Fruit fly (Drosophila melanogaster) whole organism, embryonic: Measurements from ENCODE around the gene dpr18.

ENCODE experiments used
- Awh ChIP-seq: fragments of 200-800 bp; sonication (Bioruptor generic); IDR thresholded peaks from 2 replicates; pipeline ENCODE4, ENCODE4 v1.3.6; 2022; ENCODE audit warnings: missing biosample characterization, missing genetic modification characterization
- Blimp-1 ChIP-seq: fragments of 200-800 bp; sonication (Bioruptor generic); optimal IDR thresholded peaks from 3 replicates; lab custom pipeline; 2018; ENCODE audit warnings: missing biosample characterization, missing genetic modification characterization, mild to moderate bottlenecking, moderate library complexity, missing genetic modification reagents
- CG10979 ChIP-seq: fragments of 200-800 bp; sonication (Bioruptor generic); optimal IDR thresholded peaks from 2 replicates; lab custom pipeline; 2018; ENCODE audit warnings: missing biosample characterization, mild to moderate bottlenecking, missing genetic modification characterization, moderate library complexity
- CG11695 ChIP-seq: fragments of 200-800 bp; sonication (Bioruptor generic); IDR thresholded peaks from 3 replicates; pipeline ENCODE4 v1.3.6; 2022; ENCODE audit warnings: missing biosample characterization, missing genetic modification characterization
- CG12155 ChIP-seq: fragments of 200-800 bp; sonication (Bioruptor generic); optimal IDR thresholded peaks from 3 replicates; lab custom pipeline; 2016; ENCODE audit warnings: missing biosample characterization, missing genetic modification characterization
- CG13123 ChIP-seq: fragments of 200-800 bp; sonication (Bioruptor generic); optimal IDR thresholded peaks from 2 replicates; lab custom pipeline; 2016; ENCODE audit warnings: missing biosample characterization, missing genetic modification characterization
- CG13424 ChIP-seq: fragments of 200-800 bp; sonication (Bioruptor generic); optimal IDR thresholded peaks from 2 replicates; lab custom pipeline; 2019; ENCODE audit warnings: missing biosample characterization, mild to moderate bottlenecking, missing genetic modification characterization, moderate library complexity
- CG1602 ChIP-seq: fragments of 200-800 bp; sonication (Bioruptor generic); optimal IDR thresholded peaks from 3 replicates; lab custom pipeline; 2016; ENCODE audit warnings: missing biosample characterization, missing genetic modification characterization
- CG17359 ChIP-seq: fragments of 200-800 bp; sonication (Bioruptor generic); optimal IDR thresholded peaks from 3 replicates; lab custom pipeline; 2018; ENCODE audit warnings: missing biosample characterization, mild to moderate bottlenecking, missing genetic modification characterization, moderate library complexity
- CG17802 ChIP-seq: fragments of 200-800 bp; sonication (Bioruptor generic); optimal IDR thresholded peaks from 2 replicates; lab custom pipeline; 2018; ENCODE audit warnings: missing biosample characterization, mild to moderate bottlenecking, missing genetic modification characterization, moderate library complexity
- CG18599 ChIP-seq: fragments of 200-800 bp; sonication (Bioruptor generic); optimal IDR thresholded peaks from 3 replicates; lab custom pipeline; 2017; ENCODE audit warnings: missing biosample characterization, missing genetic modification characterization, mild to moderate bottlenecking, moderate library complexity, missing genetic modification reagents
- CG7556 ChIP-seq: fragments of 200-800 bp; sonication (Bioruptor generic); optimal IDR thresholded peaks from 2 replicates; lab custom pipeline; 2017; ENCODE audit warnings: missing biosample characterization, mild to moderate bottlenecking, missing genetic modification characterization
- CG8290 ChIP-seq, 3 experiments: fragments of 200-800 bp; sonication (Bioruptor generic); optimal IDR thresholded peaks; 2 replicates each; lab custom pipeline; 2016 to 2019; ENCODE audit warnings: missing biosample characterization in 3 of 3, missing genetic modification characterization in 3 of 3, mild to moderate bottlenecking in 2 of 3, moderate library complexity in 1 of 3
- CG9727 ChIP-seq: fragments of 200-800 bp; sonication (Bioruptor generic); optimal IDR thresholded peaks from 3 replicates; lab custom pipeline; 2017; ENCODE audit warnings: missing biosample characterization, mild to moderate bottlenecking, missing genetic modification characterization
- CG9932 ChIP-seq: fragments of 200-800 bp; sonication (Bioruptor generic); IDR thresholded peaks from 2 replicates; pipeline ENCODE4 v1.3.6; 2022; ENCODE audit warnings: missing biosample characterization, missing genetic modification characterization
- Camta ChIP-seq: fragments of 200-800 bp; sonication (Bioruptor generic); optimal IDR thresholded peaks from 2 replicates; lab custom pipeline; 2016; ENCODE audit warnings: missing biosample characterization, missing genetic modification characterization
- Chrac-16 ChIP-seq: fragments of 200-800 bp; sonication (Bioruptor generic); optimal IDR thresholded peaks from 3 replicates; lab custom pipeline; 2016; ENCODE audit warnings: missing biosample characterization, missing genetic modification characterization
- CkIIα-i1 ChIP-seq: fragments of 200-800 bp; sonication (Bioruptor generic); IDR thresholded peaks from 2 replicates; pipeline ENCODE4 v1.3.6; 2022; ENCODE audit warnings: missing biosample characterization, missing genetic modification characterization
- D19A ChIP-seq: fragments of 200-800 bp; optimal IDR thresholded peaks from 3 replicates; lab custom pipeline; 2019; ENCODE audit warnings: missing biosample characterization, mild to moderate bottlenecking, missing genetic modification characterization, moderate library complexity
- Dp ChIP-seq: fragments of 200-800 bp; sonication (Bioruptor generic); optimal IDR thresholded peaks from 2 replicates; lab custom pipeline; 2018; ENCODE audit warnings: missing biosample characterization, mild to moderate bottlenecking, missing genetic modification characterization, moderate library complexity
- ERR ChIP-seq: fragments of 200-800 bp; sonication (Bioruptor generic); optimal IDR thresholded peaks from 2 replicates; lab custom pipeline; 2016; ENCODE audit warnings: missing biosample characterization, missing genetic modification characterization
- Lpt ChIP-seq: fragments of >200 bp; optimal IDR thresholded peaks from 2 replicates; lab custom pipeline; 2018; ENCODE audit warnings: missing biosample characterization, missing genetic modification characterization
- Meics ChIP-seq: fragments of 200-800 bp; sonication (Bioruptor generic); optimal IDR thresholded peaks from 2 replicates; lab custom pipeline; 2017; ENCODE audit warnings: missing biosample characterization, mild to moderate bottlenecking, missing genetic modification characterization
- Myb ChIP-seq: fragments of 200-800 bp; sonication (Bioruptor generic); optimal IDR thresholded peaks from 2 replicates; lab custom pipeline; 2016; ENCODE audit warnings: missing biosample characterization, missing genetic modification characterization
- NC2β ChIP-seq: fragments of 200-800 bp; sonication (Bioruptor generic); optimal IDR thresholded peaks from 2 replicates; lab custom pipeline; 2016; ENCODE audit warnings: missing biosample characterization, missing genetic modification characterization
- PHDP ChIP-seq: fragments of 200-800 bp; sonication (Bioruptor generic); optimal IDR thresholded peaks from 3 replicates; lab custom pipeline; 2018; ENCODE audit warnings: missing biosample characterization, mild to moderate bottlenecking, missing genetic modification characterization, moderate library complexity
- Ssrp ChIP-seq: fragments of 200-800 bp; sonication (Bioruptor generic); optimal IDR thresholded peaks from 2 replicates; lab custom pipeline; 2018; ENCODE audit warnings: missing biosample characterization, mild to moderate bottlenecking, missing genetic modification characterization, moderate library complexity
- Vsx1 ChIP-seq: fragments of 200-800 bp; sonication (Bioruptor generic); optimal IDR thresholded peaks from 2 replicates; lab custom pipeline; 2017; ENCODE audit warnings: missing biosample characterization, mild to moderate bottlenecking, missing genetic modification characterization, missing genetic modification reagents
- amos ChIP-seq: fragments of 200-800 bp; sonication (Bioruptor generic); IDR thresholded peaks from 2 replicates; pipeline ENCODE4 v1.3.6; 2022; ENCODE audit warnings: missing biosample characterization, missing genetic modification characterization; ENCODE audit not compliant: partially characterized antibody
- bcd ChIP-seq: fragments of 200-800 bp; sonication (Bioruptor generic); optimal IDR thresholded peaks from 2 replicates; lab custom pipeline; 2017; ENCODE audit warnings: missing biosample characterization, mild to moderate bottlenecking, missing genetic modification characterization
- bsh ChIP-seq, 2 experiments: fragments of 200-800 bp; sonication (Bioruptor generic); optimal IDR thresholded peaks; 2 replicates each; lab custom pipeline; 2017 to 2018; ENCODE audit warnings: mild to moderate bottlenecking in 2 of 2, missing biosample characterization in 2 of 2, missing genetic modification characterization in 2 of 2, moderate library complexity in 1 of 2
- btn ChIP-seq: fragments of 200-800 bp; sonication (Bioruptor generic); optimal IDR thresholded peaks from 2 replicates; lab custom pipeline; 2016; ENCODE audit warnings: missing biosample characterization, missing genetic modification characterization
- cg ChIP-seq: fragments of 200-800 bp; sonication (Bioruptor generic); optimal IDR thresholded peaks from 3 replicates; lab custom pipeline; 2019; ENCODE audit warnings: missing biosample characterization, mild to moderate bottlenecking, missing genetic modification characterization, moderate library complexity
- chm ChIP-seq: fragments of 200-800 bp; sonication (Bioruptor generic); IDR thresholded peaks from 2 replicates; pipeline ENCODE4 v1.3.6; 2022; ENCODE audit warnings: missing biosample characterization, missing genetic modification characterization
- cwo ChIP-seq: fragments of 200-800 bp; sonication (Bioruptor generic); optimal IDR thresholded peaks from 3 replicates; lab custom pipeline; 2017; ENCODE audit warnings: missing biosample characterization, missing genetic modification characterization, mild to moderate bottlenecking, moderate library complexity, missing genetic modification reagents
- dimm ChIP-seq: fragments of 200-800 bp; sonication (Bioruptor generic); IDR thresholded peaks from 2 replicates; pipeline ENCODE4 v1.3.6; 2022; ENCODE audit warnings: missing biosample characterization, missing genetic modification characterization
- dm ChIP-seq: fragments of 200-800 bp; sonication (Bioruptor generic); optimal IDR thresholded peaks from 3 replicates; lab custom pipeline; 2016; ENCODE audit warnings: missing biosample characterization, missing genetic modification characterization
- dmrt99B ChIP-seq: fragments of 200-800 bp; sonication (Bioruptor generic); optimal IDR thresholded peaks from 2 replicates; lab custom pipeline; 2018; ENCODE audit warnings: missing biosample characterization, mild to moderate bottlenecking, missing genetic modification characterization, moderate library complexity
- dpn ChIP-seq, 2 experiments: fragments of 200-800 bp; sonication (Bioruptor generic); optimal IDR thresholded peaks; 3 replicates each; lab custom pipeline; 2016; ENCODE audit warnings: missing biosample characterization in 2 of 2, missing genetic modification characterization in 2 of 2
- fu2 ChIP-seq: fragments of 200-800 bp; sonication (Bioruptor generic); optimal IDR thresholded peaks from 2 replicates; lab custom pipeline; 2016; ENCODE audit warnings: missing biosample characterization, missing genetic modification characterization
- gem ChIP-seq: fragments of 200-800 bp; sonication (Bioruptor generic); optimal IDR thresholded peaks from 2 replicates; lab custom pipeline; 2019; ENCODE audit warnings: missing biosample characterization, mild to moderate bottlenecking, missing genetic modification characterization, moderate library complexity
- gro ChIP-seq: fragments of 200-800 bp; sonication (Bioruptor generic); optimal IDR thresholded peaks from 2 replicates; lab custom pipeline; 2016; ENCODE audit warnings: missing biosample characterization, missing genetic modification characterization
- hb ChIP-seq: fragments of 200-800 bp; sonication (Bioruptor generic); IDR thresholded peaks from 3 replicates; pipeline ENCODE4 v1.3.6; 2022; ENCODE audit warnings: missing biosample characterization, missing genetic modification characterization; ENCODE audit not compliant: partially characterized antibody
- lilli ChIP-seq: fragments of 200-800 bp; sonication (Bioruptor generic); optimal IDR thresholded peaks from 3 replicates; lab custom pipeline; 2016; ENCODE audit warnings: missing biosample characterization, missing genetic modification characterization
- ro ChIP-seq: fragments of 200-800 bp; sonication (Bioruptor generic); IDR thresholded peaks from 2 replicates; pipeline ENCODE4 v1.3.6; 2022; ENCODE audit warnings: missing biosample characterization, missing genetic modification characterization
- row ChIP-seq: fragments of 200-800 bp; sonication (Bioruptor generic); IDR thresholded peaks from 3 replicates; pipeline ENCODE4 v1.3.6; 2022; ENCODE audit warnings: missing biosample characterization, missing genetic modification characterization
- stc ChIP-seq: fragments of 200-800 bp; sonication (Bioruptor generic); IDR thresholded peaks from 2 replicates; pipeline ENCODE4 v1.3.6; 2022; ENCODE audit warnings: missing biosample characterization, missing genetic modification characterization
- vvl ChIP-seq: fragments of 200-800 bp; sonication (Bioruptor generic); IDR thresholded peaks from 2 replicates; pipeline ENCODE4 v1.3.6; 2022; ENCODE audit warnings: missing biosample characterization, missing genetic modification characterization

dpr18 gene

dm6 chrX:16102338-16103218 lies 39.0 kb downstream of the dpr18 start (continued):
- peak; percentile 40; the same call in 1 of the 2 replicates for TF ChIP-seq CG9932 (GFP tag; lab: Robert Waterston, UW)
- TF ChIP-seq Awh (GFP tag; lab: Robert Waterston, UW), result no peak
- peak; percentile 23 for TF ChIP-seq CG7556 (GFP tag; lab: Kevin White, UChicago)
- peak; percentile 56 for TF ChIP-seq lilli
- no peak for TF ChIP-seq CkIIα-i1 (GFP tag; lab: Robert Waterston, UW)
- peak; percentile 47 for TF ChIP-seq gem (tag; lab: Kevin White, UChicago)
- TF ChIP-seq Dp (GFP tag; lab: Kevin White, UChicago), result no peak
- no peak for TF ChIP-seq btn (GFP tag; lab: Kevin White, UChicago)
- peak; percentile 28 for TF ChIP-seq gro
- TF ChIP-seq CG13123 (GFP tag; lab: Kevin White, UChicago), result no peak
- TF ChIP-seq CG17359 (tag; lab: Kevin White, UChicago), result no peak
- TF ChIP-seq Chrac-16, result peak; percentile 14
- TF ChIP-seq bcd, result peak; percentile 28
- TF ChIP-seq dm (GFP tag; lab: Kevin White, UChicago), result no peak
- TF ChIP-seq dmrt99B, result peak; percentile 14
- TF ChIP-seq amos (GFP tag; lab: Robert Waterston, UW), result no peak
- no peak for TF ChIP-seq CG17802 (tag; lab: Kevin White, UChicago)
- TF ChIP-seq CG13424 (tag; lab: Kevin White, UChicago), result no peak
- peak; percentile 76 for TF ChIP-seq D19A (tag; lab: Kevin White, UChicago)
- peak; percentile 66 for TF ChIP-seq row
- no peak for TF ChIP-seq CG8290 (GFP tag; optimal IDR thresholded peaks at IDR 0.05; lab: Kevin White, UChicago)
- TF ChIP-seq CG8290 (tag; optimal IDR thresholded peaks at IDR 0.05; lab: Kevin White, UChicago), result peak in 1 of 2 experiments; percentile 38
- TF ChIP-seq CG12155, result peak; percentile 24
- TF ChIP-seq hb (GFP tag; lab: Robert Waterston, UW), result no peak
- TF ChIP-seq PHDP, result peak; percentile 22
- TF ChIP-seq Vsx1, result no peak
- no peak for TF ChIP-seq ERR (GFP tag; lab: Kevin White, UChicago)
- TF ChIP-seq CG9727 (GFP tag; lab: Kevin White, UChicago), result peak; percentile 33
- peak; percentile 23 for TF ChIP-seq cwo (GFP tag; lab: Kevin White, UChicago)
- 0 out of 3 replicates have a peak, but pooled peaks have one; percentile 17 for TF ChIP-seq CG11695 (GFP tag; lab: Robert Waterston, UW)
- TF ChIP-seq Ssrp (tag; lab: Kevin White, UChicago), result no peak
- TF ChIP-seq vvl (GFP tag; lab: Robert Waterston, UW), result 0 out of 2 replicates have a peak, but pooled peaks have one; percentile 13
- TF ChIP-seq NC2β (GFP tag; lab: Kevin White, UChicago), result no peak
- TF ChIP-seq bsh (GFP tag; optimal IDR thresholded peaks at IDR 0.05; lab: Kevin White, UChicago), result no peak
- peak; percentile 4 for TF ChIP-seq fu2
- no peak for TF ChIP-seq Myb (GFP tag; lab: Kevin White, UChicago)
- peak; percentile 63 for TF ChIP-seq Meics (GFP tag; lab: Kevin White, UChicago)
- TF ChIP-seq chm, result no peak
- TF ChIP-seq CG18599 (GFP tag; lab: Kevin White, UChicago), result peak; percentile 49
- peak; percentile 6 for TF ChIP-seq cg
- TF ChIP-seq Camta (GFP tag; lab: Kevin White, UChicago), result no peak
- TF ChIP-seq CG1602, result no peak
- TF ChIP-seq dpn (GFP tag; optimal IDR thresholded peaks at IDR 0.05; lab: Kevin White, UChicago), result peak in 1 of 2 experiments; percentile 32
- TF ChIP-seq dimm, result no peak
- TF ChIP-seq ro (GFP tag; lab: Robert Waterston, UW), result no peak
- TF ChIP-seq Lpt (GFP tag; lab: Kevin White, UChicago), result no peak
- TF ChIP-seq Blimp-1, result no peak
- TF ChIP-seq CG10979 (tag; lab: Kevin White, UChicago), result no peak
- 0 out of 2 replicates have a peak, but pooled peaks have one; percentile 11 for TF ChIP-seq stc (GFP tag; lab: Robert Waterston, UW)
